Fruit fly (Drosophila melanogaster) whole organism, adult: ENCODE measurements around the gene CG9044.

ENCODE experiments used
- CG11617 ChIP-seq: fragments of 200-800 bp; sonication (Bioruptor generic); optimal IDR thresholded peaks from 2 replicates; lab custom pipeline; 2017; ENCODE audit warnings: mild to moderate bottlenecking, missing biosample characterization, missing genetic modification reagents, missing genetic modification characterization
- CG12768 ChIP-seq: fragments of 200-800 bp; sonication (Bioruptor generic); optimal IDR thresholded peaks from 2 replicates; lab custom pipeline; 2017; ENCODE audit warnings: missing biosample characterization, missing genetic modification characterization, mild to moderate bottlenecking, moderate library complexity, missing genetic modification reagents
- CG14711 ChIP-seq: fragments of 200-800 bp; sonication (Bioruptor generic); optimal IDR thresholded peaks from 2 replicates; lab custom pipeline; 2018; ENCODE audit warnings: missing biosample characterization, mild to moderate bottlenecking, missing genetic modification characterization, moderate library complexity
- CG1620 ChIP-seq: fragments of 200-800 bp; sonication (Bioruptor generic); optimal IDR thresholded peaks from 2 replicates; lab custom pipeline; 2016; ENCODE audit warnings: missing biosample characterization, missing genetic modification characterization
- CG33017 ChIP-seq: fragments of 200-800 bp; sonication (Bioruptor generic); optimal IDR thresholded peaks from 2 replicates; lab custom pipeline; 2018; ENCODE audit warnings: missing biosample characterization, mild to moderate bottlenecking, missing genetic modification characterization, moderate library complexity
- CG5204 ChIP-seq: fragments of 200-800 bp; sonication (Bioruptor generic); optimal IDR thresholded peaks from 2 replicates; lab custom pipeline; 2016; ENCODE audit warnings: missing biosample characterization, missing genetic modification characterization
- CG7045 ChIP-seq: fragments of 200-800 bp; sonication (Bioruptor generic); optimal IDR thresholded peaks from 2 replicates; lab custom pipeline; 2017; ENCODE audit warnings: missing biosample characterization, mild to moderate bottlenecking, missing genetic modification characterization
- CG7101 ChIP-seq: fragments of 200-800 bp; sonication (Bioruptor generic); optimal IDR thresholded peaks from 2 replicates; lab custom pipeline; 2018; ENCODE audit warnings: missing biosample characterization, mild to moderate bottlenecking, missing genetic modification characterization, moderate library complexity
- Clk ChIP-seq: fragments of 200-800 bp; sonication (Bioruptor generic); optimal IDR thresholded peaks from 2 replicates; lab custom pipeline; 2017; ENCODE audit warnings: missing biosample characterization, missing genetic modification characterization
- Crg-1 ChIP-seq: fragments of 200-800 bp; sonication (Bioruptor generic); optimal IDR thresholded peaks from 2 replicates; lab custom pipeline; 2016; ENCODE audit warnings: missing biosample characterization, missing genetic modification characterization
- Hr96 ChIP-seq: fragments of 200-800 bp; sonication (Bioruptor generic); optimal IDR thresholded peaks from 2 replicates; lab custom pipeline; 2016; ENCODE audit warnings: missing biosample characterization, missing genetic modification characterization
- Mnt ChIP-seq: fragments of 200-800 bp; sonication (Bioruptor generic); optimal IDR thresholded peaks from 2 replicates; lab custom pipeline; 2016; ENCODE audit warnings: missing biosample characterization, mild to moderate bottlenecking, missing genetic modification characterization
- bab1 ChIP-seq: fragments of 200-800 bp; sonication (Bioruptor generic); optimal IDR thresholded peaks from 3 replicates; lab custom pipeline; 2019; ENCODE audit warnings: missing biosample characterization, mild to moderate bottlenecking, missing genetic modification characterization, moderate library complexity
- cic ChIP-seq: fragments of 200-800 bp; sonication (Bioruptor generic); optimal IDR thresholded peaks from 2 replicates; lab custom pipeline; 2017; ENCODE audit warnings: missing biosample characterization, mild to moderate bottlenecking, missing genetic modification characterization, moderate library complexity
- cnc ChIP-seq, 2 experiments: fragments of >200 bp; optimal IDR thresholded peaks; 2 replicates each; lab custom pipeline; 2017
- kay ChIP-seq: fragments of 200-800 bp; sonication (Bioruptor generic); peaks from one replicate; lab custom pipeline; 2016; ENCODE audit warnings: missing biosample characterization, missing genetic modification characterization, borderline replicate concordance
- ovo ChIP-seq: fragments of 200-800 bp; sonication (Bioruptor generic); optimal IDR thresholded peaks from 2 replicates; lab custom pipeline; 2016; ENCODE audit warnings: missing biosample characterization, missing genetic modification characterization
- pad ChIP-seq: fragments of 200-800 bp; sonication (Bioruptor generic); optimal IDR thresholded peaks from 3 replicates; lab custom pipeline; 2017; ENCODE audit warnings: missing biosample characterization, missing genetic modification characterization, mild to moderate bottlenecking, moderate library complexity, missing genetic modification reagents
- tj ChIP-seq: fragments of 200-800 bp; sonication (Bioruptor generic); optimal IDR thresholded peaks from 3 replicates; lab custom pipeline; 2017; ENCODE audit warnings: missing biosample characterization, mild to moderate bottlenecking, missing genetic modification characterization, moderate library complexity
- toe ChIP-seq: fragments of 200-800 bp; sonication (Bioruptor generic); optimal IDR thresholded peaks from 2 replicates; lab custom pipeline; 2016; ENCODE audit warnings: missing biosample characterization, missing genetic modification characterization

The CG9044 gene

dm6 chr2L:5964851-5965250, 15.6 kb downstream of the CG9044 start, which contains the start of gene psd:
TSS of gene psd (minus strand) at chr2L:5964951.
- no peak for TF ChIP-seq Hr96
- TF ChIP-seq ovo: no peak
- TF ChIP-seq CG7101 (tag; lab: Kevin White, UChicago): no peak
- TF ChIP-seq cic (GFP tag; lab: Kevin White, UChicago): no peak
- TF ChIP-seq CG33017 (tag; lab: Kevin White, UChicago): no peak
- TF ChIP-seq toe (GFP tag; lab: Kevin White, UChicago): no peak
- no peak for TF ChIP-seq pad (GFP tag; lab: Kevin White, UChicago)
- no peak for TF ChIP-seq Mnt (GFP tag; lab: Kevin White, UChicago)
- TF ChIP-seq CG11617 (GFP tag; lab: Kevin White, UChicago): no peak
- TF ChIP-seq CG7045 (GFP tag; lab: Kevin White, UChicago): no peak
- TF ChIP-seq Clk (GFP tag; lab: Kevin White, UChicago): no peak
- TF ChIP-seq CG1620: no peak
- no peak for TF ChIP-seq Crg-1
- TF ChIP-seq CG14711 (tag; lab: Kevin White, UChicago): no peak
- TF ChIP-seq CG12768 (GFP tag; lab: Kevin White, UChicago): no peak
- TF ChIP-seq CG5204 (GFP tag; lab: Kevin White, UChicago): no peak
- no peak for TF ChIP-seq kay (GFP tag; lab: Kevin White, UChicago)
- no peak for TF ChIP-seq cnc (optimal IDR thresholded peaks at IDR 0.05; lab: Kevin White, UChicago)
- no peak for TF ChIP-seq tj (GFP tag; lab: Kevin White, UChicago)

- TF ChIP-seq toe (GFP tag; lab: Kevin White, UChicago) (no peak), Clk (GFP tag; lab: Kevin White, UChicago) (no peak), CG14711 (tag; lab: Kevin White, UChicago) (no peak), tj (GFP tag; lab: Kevin White, UChicago) (peak; percentile 99), cnc (optimal IDR thresholded peaks at IDR 0.05; lab: Kevin White, UChicago) (no peak), CG33017 (tag; lab: Kevin White, UChicago) (no peak), bab1 (GFP tag; lab: Kevin White, UChicago) (peak; percentile 21), pad (GFP tag; lab: Kevin White, UChicago) (no peak)
These were observed 18.7 kb downstream of the CG9044 start, which contains the start of the genes CG13992 and Ucp4C for dm6 chr2L:5967702-5968616. TSS of gene CG13992 (minus strand) at chr2L:5967752. TSS of gene Ucp4C (plus strand) at chr2L:5968566.

- TF ChIP-seq Hr96 (no peak), cnc (optimal IDR thresholded peaks at IDR 0.05; lab: Kevin White, UChicago) (no peak)
These were observed 20.3 kb downstream of the CG9044 start, which contains the start of gene Ucp4B for dm6 chr2L:5969559-5969958. TSS of gene Ucp4B (plus strand) at chr2L:5969859.

- TF ChIP-seq CG7045 (GFP tag; lab: Kevin White, UChicago) (no peak), tj (GFP tag; lab: Kevin White, UChicago) (no peak), Hr96 (no peak), ovo (no peak), CG12768 (GFP tag; lab: Kevin White, UChicago) (no peak), CG14711 (tag; lab: Kevin White, UChicago) (no peak), Crg-1 (no peak), Mnt (GFP tag; lab: Kevin White, UChicago) (no peak), bab1 (GFP tag; lab: Kevin White, UChicago) (no peak), CG11617 (GFP tag; lab: Kevin White, UChicago) (no peak), CG1620 (no peak), kay (GFP tag; lab: Kevin White, UChicago) (no peak)
These were observed 22.0 kb downstream of the CG9044 start for dm6 chr2L:5971093-5971808.

dm6 chr2L:5972005-5972404, 22.8 kb downstream of the CG9044 start:
- TF ChIP-seq Clk (GFP tag; lab: Kevin White, UChicago) (no peak), cic (GFP tag; lab: Kevin White, UChicago) (no peak), toe (GFP tag; lab: Kevin White, UChicago) (no peak), Mnt (GFP tag; lab: Kevin White, UChicago) (no peak), cnc (optimal IDR thresholded peaks at IDR 0.05; lab: Kevin White, UChicago) (no peak), CG5204 (GFP tag; lab: Kevin White, UChicago) (no peak), CG11617 (GFP tag; lab: Kevin White, UChicago) (no peak), CG33017 (tag; lab: Kevin White, UChicago) (no peak), CG12768 (GFP tag; lab: Kevin White, UChicago) (no peak)
